Worm (Caenorhabditis elegans) whole organism, L4 larva: ENCODE results near the gene sedl-1.
"Not testable (repeated sequence)": the region's sequence is repeated elsewhere in the genome, so short reads cannot be mapped to it uniquely, and the experiment has no call there.

Experiments
- D1046.2 ChIP-seq: fragments of 200-800 bp; sonication (Bioruptor generic); IDR thresholded peaks from 2 replicates; pipeline ENCODE4 v1.3.6; 2022; ENCODE audit warnings: missing genetic modification characterization, missing compliant biosample characterization
- F10B5.3 ChIP-seq: sonication (generic microtip); optimal IDR thresholded peaks from 2 replicates; lab custom pipeline; 2016; ENCODE audit warnings: mild to moderate bottlenecking, missing genetic modification characterization, missing compliant biosample characterization
- F26F4.8 ChIP-seq: fragments of 200-800 bp; sonication (Bioruptor generic); conservative IDR thresholded peaks from 2 replicates; pipeline ENCODE4 v1.3.6; 2022; ENCODE audit warnings: missing genetic modification characterization, missing compliant biosample characterization
- Y48G9A.11 ChIP-seq: fragments of 200-800 bp; sonication (Bioruptor generic); IDR thresholded peaks from 2 replicates; pipeline ENCODE4 v1.3.6; 2022; ENCODE audit warnings: missing genetic modification reagents, missing genetic modification characterization, missing compliant biosample characterization
- Y5F2A.4 ChIP-seq: fragments of 200-800 bp; sonication (Bioruptor generic); optimal IDR thresholded peaks from 2 replicates; lab custom pipeline; 2018; ENCODE audit warnings: mild to moderate bottlenecking, missing genetic modification characterization, missing compliant biosample characterization
- ZK337.2 ChIP-seq: fragments of 200-800 bp; sonication (Bioruptor generic); IDR thresholded peaks from 2 replicates; pipeline ENCODE4 v1.3.6; 2022; ENCODE audit warnings: missing genetic modification reagents, missing genetic modification characterization, missing compliant biosample characterization
- ZK546.5 ChIP-seq, 2 experiments: sonication (generic microtip); optimal IDR thresholded peaks; 2 replicates each; lab custom pipeline; 2017; ENCODE audit warnings: missing biosample characterization in 2 of 2, missing genetic modification characterization in 2 of 2
- aha-1 ChIP-seq: fragments of 150-350 bp; peaks from one replicate; lab custom pipeline; 2014; ENCODE audit warnings: missing biosample characterization, missing genetic modification characterization
- daf-16 ChIP-seq, 3 experiments: sonication (generic microtip); optimal IDR thresholded peaks; 2 replicates each; lab custom pipeline; 2016 to 2017; ENCODE audit warnings: missing genetic modification characterization in 3 of 3, missing genetic modification reagents in 3 of 3, mild to moderate bottlenecking in 2 of 3, missing compliant biosample characterization in 2 of 3, missing biosample characterization in 1 of 3, moderate library complexity in 1 of 3
- daf-19 ChIP-seq: fragments of 200-800 bp; sonication (Bioruptor generic); conservative IDR thresholded peaks from 2 replicates; pipeline ENCODE4 v1.3.6; 2022; ENCODE audit warnings: missing genetic modification characterization, missing compliant biosample characterization
- daf-8 ChIP-seq: fragments of 200-800 bp; sonication (Bioruptor generic); IDR thresholded peaks from 2 replicates; pipeline ENCODE4 v1.3.6; 2022; ENCODE audit warnings: missing genetic modification characterization, missing compliant biosample characterization
- dmd-8 ChIP-seq: fragments of 200-800 bp; sonication (Bioruptor generic); IDR thresholded peaks from 2 replicates; pipeline ENCODE4 v1.3.6; 2022; ENCODE audit warnings: missing genetic modification characterization, missing compliant biosample characterization
- dmd-9 ChIP-seq: fragments of 200-800 bp; sonication (Bioruptor generic); IDR thresholded peaks from 2 replicates; pipeline ENCODE4 v1.3.6; 2022; ENCODE audit warnings: missing genetic modification reagents, missing genetic modification characterization, missing compliant biosample characterization
- egl-43 ChIP-seq: fragments of 200-800 bp; sonication (Bioruptor generic); IDR thresholded peaks from 2 replicates; pipeline ENCODE4 v1.3.6; 2022; ENCODE audit warnings: missing genetic modification reagents, missing genetic modification characterization, missing compliant biosample characterization
- fos-1 ChIP-seq: fragments of 150-350 bp; optimal IDR thresholded peaks from 2 replicates; lab custom pipeline; 2014; ENCODE audit warnings: missing biosample characterization, missing genetic modification characterization
- hlh-11 ChIP-seq: fragments of 200-800 bp; sonication (Bioruptor generic); optimal IDR thresholded peaks from 2 replicates; lab custom pipeline; 2018; ENCODE audit warnings: mild to moderate bottlenecking, missing genetic modification characterization, missing compliant biosample characterization
- lim-7 ChIP-seq: fragments of 200-800 bp; sonication (Bioruptor generic); IDR thresholded peaks from 2 replicates; pipeline ENCODE4 v1.3.6; 2022; ENCODE audit warnings: missing genetic modification characterization, missing compliant biosample characterization
- lin-13 ChIP-seq: fragments of 150-350 bp; optimal IDR thresholded peaks from 2 replicates; lab custom pipeline; 2014; ENCODE audit warnings: missing biosample characterization, missing genetic modification reagents, missing genetic modification characterization
- lin-15B ChIP-seq: fragments of 150-350 bp; sonication (generic microtip); optimal IDR thresholded peaks from 3 replicates; lab custom pipeline; 2014; ENCODE audit warnings: missing biosample characterization, missing genetic modification characterization
- lir-3 ChIP-seq: sonication (generic microtip); optimal IDR thresholded peaks from 2 replicates; lab custom pipeline; 2016; ENCODE audit warnings: mild to moderate bottlenecking, missing genetic modification characterization, missing compliant biosample characterization
- madf-5 ChIP-seq, 2 experiments: fragments of 200-800 bp; sonication (Bioruptor generic); IDR thresholded peaks; 2 replicates each; pipeline ENCODE4 v1.3.6; 2022; ENCODE audit warnings: missing compliant biosample characterization in 2 of 2, missing genetic modification characterization in 2 of 2
- madf-9 ChIP-seq: fragments of 200-800 bp; sonication (Bioruptor generic); conservative IDR thresholded peaks from 2 replicates; pipeline ENCODE4 v1.3.6; 2022; ENCODE audit warnings: missing genetic modification reagents, missing genetic modification characterization, missing compliant biosample characterization
- mdl-1 ChIP-seq, 2 experiments: fragments of 150-350 bp in 1 of 2; sonication (generic microtip) in 1 of 2; optimal IDR thresholded peaks; 2 replicates each; lab custom pipeline; 2014 to 2017; ENCODE audit warnings: missing biosample characterization in 2 of 2, missing genetic modification characterization in 2 of 2
- mdt-29 ChIP-seq: fragments of 200-800 bp; sonication (Bioruptor generic); IDR thresholded peaks from 2 replicates; pipeline ENCODE4 v1.3.6; 2022; ENCODE audit warnings: missing genetic modification reagents, missing genetic modification characterization, missing compliant biosample characterization
- nhr-10 ChIP-seq: fragments of 150-350 bp; optimal IDR thresholded peaks from 2 replicates; lab custom pipeline; 2014; ENCODE audit warnings: missing biosample characterization, missing genetic modification characterization
- nhr-102 ChIP-seq: sonication (generic microtip); optimal IDR thresholded peaks from 2 replicates; lab custom pipeline; 2016; ENCODE audit warnings: mild to moderate bottlenecking, missing genetic modification characterization, moderate library complexity, missing compliant biosample characterization
- nhr-41 ChIP-seq: fragments of 200-800 bp; sonication (Bioruptor generic); IDR thresholded peaks from 2 replicates; pipeline ENCODE4 v1.3.6; 2022; ENCODE audit warnings: missing genetic modification reagents, missing genetic modification characterization, missing compliant biosample characterization
- pha-4 ChIP-seq, 2 experiments: fragments of 150-350 bp in 1 of 2; fragments of 200-800 bp in 1 of 2; sonication (Bioruptor generic) in 1 of 2; IDR thresholded peaks in 1 of 2; optimal IDR thresholded peaks in 1 of 2; 2 replicates each; pipeline versions ENCODE4 v1.3.6 to Lab custom; 2014 to 2022; ENCODE audit warnings: missing genetic modification characterization in 2 of 2, missing genetic modification reagents in 2 of 2, missing biosample characterization in 1 of 2, missing compliant biosample characterization in 1 of 2
- php-3 ChIP-seq: fragments of 200-800 bp; sonication (Bioruptor generic); IDR thresholded peaks from 2 replicates; pipeline ENCODE4 v1.3.6; 2022; ENCODE audit warnings: missing genetic modification reagents, missing genetic modification characterization, missing compliant biosample characterization
- sdz-12 ChIP-seq: fragments of 200-800 bp; sonication (Bioruptor generic); optimal IDR thresholded peaks from 2 replicates; lab custom pipeline; 2018; ENCODE audit warnings: mild to moderate bottlenecking, missing genetic modification characterization, missing compliant biosample characterization
- snpc-1.2 ChIP-seq: fragments of 200-800 bp; sonication (Bioruptor generic); IDR thresholded peaks from 2 replicates; pipeline ENCODE4 v1.3.6; 2022; ENCODE audit warnings: missing genetic modification reagents, missing genetic modification characterization, missing compliant biosample characterization
- snpc-4 ChIP-seq: fragments of 150-350 bp; optimal IDR thresholded peaks from 2 replicates; lab custom pipeline; 2014; ENCODE audit warnings: missing biosample characterization, missing genetic modification characterization
- spr-1 ChIP-seq: sonication (generic microtip); optimal IDR thresholded peaks from 2 replicates; lab custom pipeline; 2016; ENCODE audit warnings: mild to moderate bottlenecking, missing genetic modification characterization, missing compliant biosample characterization
- tag-97 ChIP-seq: fragments of 200-800 bp; sonication (Bioruptor generic); IDR thresholded peaks from 2 replicates; pipeline ENCODE4 v1.3.6; 2022; ENCODE audit warnings: missing genetic modification characterization, missing compliant biosample characterization
- tra-1 ChIP-seq: fragments of 200-800 bp; sonication (Bioruptor generic); IDR thresholded peaks from 2 replicates; pipeline ENCODE4 v1.3.6; 2022; ENCODE audit warnings: missing genetic modification reagents, missing genetic modification characterization, missing compliant biosample characterization
- zfp-3 ChIP-seq: fragments of 200-800 bp; sonication (Bioruptor generic); conservative IDR thresholded peaks from 2 replicates; pipeline ENCODE4 v1.3.6; 2022; ENCODE audit warnings: missing genetic modification reagents, missing genetic modification characterization, missing compliant biosample characterization
- zip-11 ChIP-seq: fragments of 200-800 bp; sonication (Bioruptor generic); IDR thresholded peaks from 2 replicates; pipeline ENCODE4 v1.3.6; 2022; ENCODE audit warnings: missing genetic modification characterization, missing compliant biosample characterization
- zip-2 ChIP-seq: fragments of 150-350 bp; optimal IDR thresholded peaks from 2 replicates; lab custom pipeline; 2014; ENCODE audit warnings: missing biosample characterization, missing genetic modification characterization
- ztf-11 ChIP-seq: fragments of 150-350 bp; optimal IDR thresholded peaks from 2 replicates; lab custom pipeline; 2014; ENCODE audit warnings: missing biosample characterization, missing genetic modification characterization

Gene sedl-1

ce11 chrX:1409224-1409623 is 30.8 kb downstream of the sedl-1 start:
- TF ChIP-seq mdl-1 (tag; optimal IDR thresholded peaks at IDR 0.05; lab: Kevin White, UChicago) (no peak), aha-1 (tag; lab: Kevin White, UChicago) (peak; percentile 91), php-3 (GFP tag; lab: Robert Waterston, UW) (no peak), nhr-102 (tag; lab: Kevin White, UChicago) (no peak), D1046.2 (GFP tag; lab: Robert Waterston, UW) (no peak), tra-1 (GFP tag; lab: Robert Waterston, UW) (no peak)

DNA sequence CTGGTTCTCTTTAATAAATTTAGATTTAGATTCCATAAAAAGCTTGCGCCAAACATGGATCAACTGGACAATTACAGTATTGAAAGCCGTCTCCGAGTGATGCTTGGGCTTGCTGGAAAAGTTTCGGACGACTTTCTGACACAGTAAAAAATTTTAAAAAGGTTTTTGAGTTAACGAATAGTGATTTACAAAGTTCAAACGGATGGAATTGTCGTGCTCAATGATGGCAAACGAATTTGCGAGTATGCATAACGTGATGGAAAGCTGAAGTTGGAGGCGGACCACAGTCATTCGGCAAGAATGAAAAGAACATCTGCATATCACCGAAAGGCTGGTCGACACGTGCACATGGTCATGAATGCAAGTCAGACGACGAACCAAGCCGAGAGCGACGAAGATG is 36.1 kb downstream of the sedl-1 start, which contains the start of gene ZK402.1:
Gene ZK402.1, plus strand, starts transcription at position 301 of the 400 bp plus-strand sequence.
- TF ChIP-seq daf-19 (GFP tag; lab: Robert Waterston, UW); madf-9 (GFP tag; lab: Robert Waterston, UW); spr-1 (tag; lab: Kevin White, UChicago): not testable (repeated sequence)

DNA sequence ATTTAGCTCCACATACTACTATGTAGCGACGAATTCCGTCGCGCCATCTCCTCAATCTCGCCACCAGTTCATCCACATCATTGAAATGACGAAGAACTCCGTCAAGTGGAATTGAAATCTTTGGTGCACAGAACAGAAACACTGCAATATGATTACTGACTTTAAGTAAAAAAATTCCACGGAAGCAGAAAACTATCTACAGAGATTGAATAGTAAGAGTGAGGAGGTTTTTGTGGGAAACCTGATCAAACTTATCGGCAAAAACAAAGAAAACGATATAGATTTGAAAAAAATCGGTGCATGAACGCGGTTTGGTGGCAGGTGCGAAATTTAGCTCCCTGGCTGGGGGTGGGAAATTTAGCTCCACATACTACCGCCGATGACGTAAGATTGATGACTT is 36.6 kb downstream of the sedl-1 start, which contains the start of gene ZK402.2:
Gene ZK402.2, plus strand, starts transcription at position 301 of the 400 bp plus-strand sequence.
- not testable (repeated sequence) for TF ChIP-seq F10B5.3 (tag; lab: Kevin White, UChicago); dmd-8 (GFP tag; lab: Robert Waterston, UW); mdt-29

ce11 chrX:1401259-1401658 is 38.8 kb downstream of the sedl-1 start, which contains the start of gene ZK402.5:
TSS of gene ZK402.5 (minus strand) at chrX:1401359.
- TF ChIP-seq mdt-29 (no peak), hlh-11 (tag; lab: Kevin White, UChicago) (no peak), zfp-3 (GFP tag; lab: Robert Waterston, UW) (no peak), madf-5 (GFP tag; IDR thresholded peaks at IDR 0.05; lab: Robert Waterston, UW) (no peak), Y5F2A.4 (GFP tag; lab: Kevin White, UChicago) (no peak), fos-1 (no peak), tra-1 (GFP tag; lab: Robert Waterston, UW) (no peak), tag-97 (GFP tag; lab: Robert Waterston, UW) (no peak), lin-15B (no peak), lim-7 (GFP tag; lab: Robert Waterston, UW) (no peak), Y48G9A.11 (GFP tag; lab: Robert Waterston, UW) (no peak), lin-13 (GFP tag; lab: Kevin White, UChicago) (no peak), mdl-1 (tag; optimal IDR thresholded peaks at IDR 0.05; lab: Kevin White, UChicago) (no peak), daf-8 (no peak), zip-2 (tag; lab: Kevin White, UChicago) (no peak)

DNA sequence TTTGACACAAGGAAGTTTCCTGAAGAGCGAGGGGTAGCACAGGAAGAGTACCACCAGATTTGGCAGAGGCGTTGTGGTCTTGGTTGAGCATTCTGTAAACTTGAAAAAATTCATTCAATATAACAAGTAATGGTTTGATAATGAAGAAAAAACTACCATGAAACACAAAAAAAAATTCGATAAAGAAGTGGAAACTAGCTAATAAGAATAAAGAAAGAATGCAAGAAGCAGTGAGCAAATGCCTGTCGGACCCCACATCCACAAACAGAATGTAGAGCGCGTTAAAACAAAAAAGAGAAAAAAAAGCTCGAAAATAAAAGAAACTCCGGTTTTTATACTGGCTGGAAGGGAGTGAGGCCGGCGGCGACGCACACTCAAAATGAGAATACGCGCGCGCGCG is 42.5 kb downstream of the sedl-1 start, which contains the start of gene H39E20.1:
Gene H39E20.1, minus strand, starts transcription at position 101 of the 400 bp plus-strand sequence.
- TF ChIP-seq dmd-8 (GFP tag; lab: Robert Waterston, UW) = no peak
- TF ChIP-seq ztf-11 (tag; lab: Kevin White, UChicago) = no peak
- no peak for TF ChIP-seq F26F4.8 (GFP tag; lab: Robert Waterston, UW)
- TF ChIP-seq madf-5 (GFP tag; IDR thresholded peaks at IDR 0.05; lab: Robert Waterston, UW) = no peak
- no peak for TF ChIP-seq nhr-10 (tag; lab: Kevin White, UChicago)
- no peak for TF ChIP-seq snpc-4 (tag; lab: Kevin White, UChicago)
- no peak for TF ChIP-seq zip-11 (GFP tag; lab: Robert Waterston, UW)
- TF ChIP-seq daf-16 (GFP tag; optimal IDR thresholded peaks at IDR 0.05; lab: Kevin White, UChicago) = no peak
- TF ChIP-seq daf-16 (tag; optimal IDR thresholded peaks at IDR 0.05; lab: Kevin White, UChicago) = no peak
- no peak for TF ChIP-seq lir-3 (tag; lab: Kevin White, UChicago)
- TF ChIP-seq ZK337.2 (GFP tag; lab: Robert Waterston, UW) = no peak
- no peak for TF ChIP-seq pha-4 (GFP tag; IDR thresholded peaks at IDR 0.05; lab: Robert Waterston, UW)
- no peak for TF ChIP-seq pha-4 (tag; optimal IDR thresholded peaks at IDR 0.05; lab: Kevin White, UChicago)
- TF ChIP-seq ZK546.5 (tag; optimal IDR thresholded peaks at IDR 0.05; lab: Kevin White, UChicago) = no peak
- no peak for TF ChIP-seq egl-43
- no peak for TF ChIP-seq snpc-1.2 (GFP tag; lab: Robert Waterston, UW)
- TF ChIP-seq daf-19 (GFP tag; lab: Robert Waterston, UW) = no peak
- no peak for TF ChIP-seq sdz-12 (GFP tag; lab: Kevin White, UChicago)
- no peak for TF ChIP-seq mdt-29
- TF ChIP-seq dmd-9 (GFP tag; lab: Robert Waterston, UW) = no peak
- TF ChIP-seq nhr-41 (GFP tag; lab: Robert Waterston, UW) = no peak
- TF ChIP-seq hlh-11 (tag; lab: Kevin White, UChicago) = no peak
